Fruit fly (Drosophila melanogaster) Kc167 (cell line): ENCODE measurements around the gene CG34454.

Experiments used
- Myc ChIP-seq: fragments of >200 bp; optimal IDR thresholded peaks from 2 replicates; lab custom pipeline; 2017; ENCODE audit warnings: missing external identifiers
- Sin3A ChIP-seq: fragments of >200 bp; optimal IDR thresholded peaks from 2 replicates; lab custom pipeline; 2018; ENCODE audit warnings: missing external identifiers
- h ChIP-seq: fragments of >200 bp; optimal IDR thresholded peaks from 3 replicates; lab custom pipeline; 2018; ENCODE audit warnings: missing external identifiers
- insv ChIP-seq: fragments of >200 bp; optimal IDR thresholded peaks from 3 replicates; lab custom pipeline; 2018; ENCODE audit warnings: missing external identifiers
- psq ChIP-seq: fragments of >200 bp; optimal IDR thresholded peaks from 2 replicates; lab custom pipeline; 2017; ENCODE audit warnings: missing external identifiers
- ttk ChIP-seq: sonication (Bioruptor generic); optimal IDR thresholded peaks from 2 replicates; lab custom pipeline; 2017; ENCODE audit warnings: missing external identifiers

Gene CG34454

DNA sequence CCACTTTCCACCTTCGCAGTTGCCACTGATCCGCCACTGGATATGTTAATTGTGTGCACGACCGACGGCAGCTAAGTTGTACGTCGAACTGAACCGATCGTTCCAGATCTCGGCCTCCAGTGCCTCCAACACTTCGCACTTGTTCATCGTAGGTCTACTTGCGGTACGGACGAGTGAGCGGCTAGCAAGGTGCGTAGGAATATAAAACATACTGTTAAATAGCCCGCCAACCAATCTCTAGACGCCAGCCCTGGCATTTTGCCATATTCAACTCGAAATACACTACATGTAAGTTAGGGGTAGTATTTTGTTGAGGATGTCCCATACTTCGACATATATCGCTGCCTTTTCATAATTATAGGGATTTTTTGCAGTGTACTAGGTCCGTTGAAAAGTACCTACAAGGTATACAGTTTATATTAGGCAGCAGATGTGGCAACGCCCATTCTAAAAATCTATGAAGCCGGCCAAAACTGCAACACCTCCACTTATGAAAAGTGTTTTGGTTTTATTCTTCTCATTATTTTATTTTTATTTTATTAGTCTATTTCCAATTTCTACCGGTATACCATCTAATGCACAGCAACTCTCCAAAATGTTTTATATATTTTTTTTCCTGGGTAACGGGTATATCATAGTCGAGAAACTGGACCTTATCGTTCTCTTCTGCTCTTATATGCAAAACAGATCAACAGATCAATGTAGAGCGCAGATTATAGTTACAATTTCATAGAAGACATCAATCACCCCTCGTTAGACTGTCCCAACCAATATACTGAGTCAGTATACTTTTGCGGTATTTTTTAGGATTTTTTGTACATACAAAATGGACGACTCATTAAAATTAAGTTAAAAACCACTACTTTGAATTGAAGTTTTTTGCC is 8.9 kb downstream of the CG34454 start, which contains the start of the genes pyx and CG33229:
pyx (minus strand) TSS at position 51 of the 884 bp plus-strand sequence.
CG33229 (plus strand) TSS at position 834 of the 884 bp plus-strand sequence.
- no peak for TF ChIP-seq Myc
- no peak for TF ChIP-seq insv (lab: Kevin White, UChicago)
- no peak for TF ChIP-seq Sin3A
- no peak for TF ChIP-seq ttk (lab: Kevin White, UChicago)
- no peak for TF ChIP-seq psq (lab: Kevin White, UChicago)
- TF ChIP-seq h (lab: Kevin White, UChicago): no peak

DNA sequence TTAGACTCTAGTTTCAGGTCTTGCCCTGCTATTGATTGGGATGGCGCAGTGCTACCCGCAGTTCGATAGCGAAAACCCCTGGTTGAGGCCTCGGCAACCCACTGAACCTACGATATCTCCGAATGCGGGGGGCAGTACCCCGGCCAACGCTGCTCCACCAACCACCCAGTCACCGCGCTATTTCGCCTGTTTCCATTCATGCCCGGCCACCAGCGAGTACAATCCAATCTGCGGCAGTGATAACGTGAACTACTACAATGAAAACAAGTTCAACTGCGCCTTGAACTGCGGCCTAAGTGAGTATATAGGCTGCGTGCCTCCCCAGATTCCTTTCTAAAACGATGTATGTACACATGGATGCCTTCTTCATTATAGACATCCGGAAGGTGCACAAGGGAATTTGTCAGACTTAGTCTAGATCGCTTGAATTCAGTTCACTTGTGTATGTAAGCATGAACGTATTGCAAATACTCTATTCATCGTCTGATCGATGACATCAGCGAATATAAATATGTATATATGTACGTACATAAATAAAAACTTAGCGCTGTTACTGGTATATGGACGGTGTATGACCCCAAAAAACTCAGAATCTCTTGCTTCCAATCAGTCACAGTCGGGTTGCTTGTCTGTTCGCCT is 14.6 kb downstream of the CG34454 start, which contains the start of gene CG13877:
CG13877 (plus strand) TSS at position 589 of the 639 bp plus-strand sequence.
- TF ChIP-seq ttk (lab: Kevin White, UChicago) (no peak), insv (lab: Kevin White, UChicago) (no peak), Myc (no peak), Sin3A (no peak), h (lab: Kevin White, UChicago) (no peak), psq (lab: Kevin White, UChicago) (no peak)

DNA sequence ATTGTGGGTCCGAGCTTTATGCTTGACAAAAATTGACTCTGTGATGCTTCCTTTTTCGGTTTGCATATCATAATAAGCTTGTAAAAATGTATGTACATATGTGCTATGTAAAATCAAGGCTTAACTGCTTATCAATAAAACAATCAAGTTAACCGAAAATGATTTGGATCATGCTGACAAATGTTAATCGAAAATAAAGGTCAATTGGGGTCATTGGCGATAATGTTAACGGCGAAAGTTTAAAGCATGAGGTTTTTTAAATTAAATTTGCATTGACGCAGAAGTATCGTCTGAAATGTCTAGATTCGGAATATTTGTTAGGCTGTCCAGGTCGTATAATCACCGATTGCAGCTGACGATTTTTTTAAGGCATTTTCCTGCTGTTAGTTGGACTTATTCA is 15.8 kb downstream of the CG34454 start, which contains the start of gene Kaz1-ORFB:
Kaz1-ORFB (plus strand) TSS at position 301 of the 400 bp plus-strand sequence.
- TF ChIP-seq Sin3A: no peak
- TF ChIP-seq h (lab: Kevin White, UChicago): no peak
- TF ChIP-seq insv (lab: Kevin White, UChicago): no peak
- no peak for TF ChIP-seq ttk (lab: Kevin White, UChicago)
- no peak for TF ChIP-seq Myc
- no peak for TF ChIP-seq psq (lab: Kevin White, UChicago)

DNA sequence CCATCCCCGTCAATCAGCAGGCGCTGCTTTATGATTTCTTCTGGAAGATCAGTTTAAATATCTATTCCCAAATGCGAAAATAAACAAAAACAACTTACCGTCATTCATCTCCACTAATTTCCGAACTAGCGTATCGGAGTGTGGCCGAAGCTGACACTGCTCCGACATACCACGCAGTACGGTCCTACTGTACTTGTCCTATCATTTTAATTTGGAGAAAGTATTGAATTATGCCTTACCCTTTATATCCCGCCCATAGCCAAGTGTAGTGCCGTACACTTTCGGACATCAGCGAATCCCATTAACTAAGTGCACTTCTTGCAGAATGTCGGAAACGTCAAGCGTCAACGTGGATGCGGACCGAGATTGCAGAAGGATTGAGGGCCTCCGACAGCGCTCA is 19.6 kb downstream of the CG34454 start, which contains the start of the genes thoc7 and Dis3l2:
thoc7 (minus strand) TSS at position 168 of the 400 bp plus-strand sequence.
Dis3l2 (plus strand) TSS at position 190 of the 400 bp plus-strand sequence.
- TF ChIP-seq insv (lab: Kevin White, UChicago) (no peak), psq (lab: Kevin White, UChicago) (no peak), ttk (lab: Kevin White, UChicago) (no peak), Sin3A (no peak), Myc (no peak), h (lab: Kevin White, UChicago) (no peak)

DNA sequence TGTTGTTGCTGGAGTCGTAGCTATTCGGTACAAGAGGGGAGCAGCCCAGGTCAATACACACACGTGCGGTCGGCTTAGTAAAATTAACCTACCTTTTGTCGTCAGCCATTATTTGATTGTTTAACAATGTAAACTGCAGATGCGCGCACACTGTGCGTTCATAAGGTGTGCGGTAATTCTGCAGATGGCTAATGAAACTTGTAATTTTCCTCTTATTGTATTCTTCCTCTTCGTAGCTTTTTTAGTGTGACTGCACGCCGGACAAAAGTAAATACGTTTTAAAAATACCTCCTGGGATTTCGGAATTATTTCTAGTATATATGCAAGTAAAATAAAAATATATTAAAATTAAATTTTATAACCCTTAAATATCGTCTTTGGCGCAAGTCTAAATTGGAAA is 20.9 kb downstream of the CG34454 start, which contains the start of gene Prp4k:
Prp4k (minus strand) TSS at position 258 of the 400 bp plus-strand sequence.
- TF ChIP-seq insv (lab: Kevin White, UChicago) (no peak), psq (lab: Kevin White, UChicago) (no peak), h (lab: Kevin White, UChicago) (no peak), ttk (lab: Kevin White, UChicago) (no peak), Myc (no peak), Sin3A (no peak)

DNA sequence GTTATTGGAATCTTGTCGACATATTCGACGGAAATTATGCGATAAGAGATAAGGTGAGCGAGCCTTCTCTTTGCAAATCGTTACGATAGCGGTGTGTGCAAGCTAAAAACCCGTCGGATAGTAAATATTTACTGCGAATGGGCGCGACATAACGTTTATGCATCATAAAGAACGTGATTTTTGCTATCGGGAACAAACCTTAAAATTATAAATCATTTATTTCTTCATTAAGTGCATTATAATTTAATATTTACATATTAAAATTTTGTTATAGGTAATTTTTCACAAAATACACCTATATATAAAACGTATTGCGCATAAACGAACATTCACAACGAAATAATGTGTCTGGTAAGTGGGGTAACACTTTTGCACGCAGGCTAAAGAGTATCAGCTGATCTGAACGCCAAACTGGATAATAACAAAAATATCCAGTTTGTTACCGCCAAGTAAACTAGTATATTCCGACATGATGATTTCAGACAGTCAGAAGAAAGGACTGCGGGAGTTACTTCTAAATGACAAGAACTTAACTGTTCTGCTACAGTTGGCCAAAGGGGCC is 26.3 kb downstream of the CG34454 start, which contains the start of the genes Gk1 and CG13876:
Gk1 (minus strand) TSS at position 122 of the 562 bp plus-strand sequence.
CG13876 (plus strand) TSS at position 412 of the 562 bp plus-strand sequence.
- no peak for TF ChIP-seq h (lab: Kevin White, UChicago)
- no peak for TF ChIP-seq Sin3A
- TF ChIP-seq insv (lab: Kevin White, UChicago): no peak
- TF ChIP-seq Myc: no peak
- no peak for TF ChIP-seq psq (lab: Kevin White, UChicago)
- TF ChIP-seq ttk (lab: Kevin White, UChicago): no peak

DNA sequence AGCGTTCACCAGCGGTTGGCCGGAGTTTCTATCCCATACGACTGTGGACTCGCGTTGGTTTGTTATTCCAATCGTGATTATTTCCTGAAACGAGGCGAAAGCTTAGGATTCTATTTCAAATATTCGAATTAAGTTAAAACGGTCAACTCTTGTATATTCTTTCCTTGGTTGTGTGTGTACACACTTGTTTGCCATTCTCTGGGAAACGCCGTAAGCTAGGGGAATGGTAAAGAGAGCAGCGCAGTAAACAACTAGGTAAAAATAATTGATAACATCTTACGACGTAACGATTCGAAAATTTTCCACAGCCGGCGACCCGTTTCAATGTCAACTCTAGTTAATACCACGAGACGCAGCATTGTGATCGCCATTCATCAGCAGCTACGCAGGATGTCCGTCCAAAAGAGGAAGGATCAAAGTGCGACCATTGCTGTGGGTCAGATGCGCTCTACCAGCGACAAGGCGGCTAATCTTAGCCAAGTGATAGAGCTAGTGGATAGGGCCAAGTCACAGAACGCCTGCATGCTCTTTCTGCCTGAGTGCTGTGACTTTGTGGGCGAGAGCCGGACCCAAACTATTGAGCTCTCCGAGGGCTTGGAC is 28.5 kb downstream of the CG34454 start, which contains the start of gene NitFhit:
NitFhit (plus strand) TSS at position 195 of the 600 bp plus-strand sequence.
- TF ChIP-seq Sin3A (no peak), insv (lab: Kevin White, UChicago) (no peak), ttk (lab: Kevin White, UChicago) (no peak), psq (lab: Kevin White, UChicago) (no peak), h (lab: Kevin White, UChicago) (no peak), Myc (no peak)

DNA sequence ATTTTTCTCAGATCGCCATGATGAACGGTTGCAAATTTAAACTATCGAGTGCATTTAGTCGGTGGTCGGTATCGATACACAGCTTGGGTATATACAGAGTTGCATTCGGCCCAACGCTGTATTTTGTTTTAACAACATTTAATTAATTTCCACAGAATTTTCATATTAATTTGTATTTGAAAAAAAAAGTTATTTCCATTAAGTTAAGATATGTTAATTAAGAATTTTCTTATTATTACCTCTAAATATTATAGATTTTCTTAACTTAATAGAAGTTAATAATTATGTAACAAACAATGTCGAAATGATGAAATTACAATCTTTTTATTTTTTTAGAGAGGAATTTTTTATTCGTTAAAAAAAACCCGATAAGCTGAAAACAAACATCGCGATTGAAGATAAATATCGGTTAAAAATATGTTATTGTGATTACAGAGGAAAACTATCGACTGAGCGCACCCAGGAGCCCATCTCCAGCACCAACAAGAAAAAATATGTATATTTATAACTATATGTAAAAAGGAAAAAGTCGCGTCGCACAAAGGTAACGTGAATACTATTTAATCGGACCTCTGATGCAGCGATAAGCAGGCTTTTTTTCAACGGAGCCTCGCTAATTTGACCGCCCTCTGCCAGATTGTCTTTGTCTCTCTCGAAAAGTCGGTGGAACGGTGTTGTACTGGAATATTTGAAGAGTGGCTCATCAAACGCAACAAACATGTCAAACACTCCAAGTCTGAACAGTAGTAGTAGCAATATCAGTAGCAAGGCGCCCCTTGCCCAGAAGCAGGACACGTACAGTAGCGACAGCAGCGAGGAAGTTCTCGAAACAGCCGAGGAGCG is 32.2 kb downstream of the CG34454 start, which contains the start of the genes rno and mri:
rno (minus strand) TSS at position 9 of the 843 bp plus-strand sequence.
mri (plus strand) TSS at position 421 of the 843 bp plus-strand sequence.
- TF ChIP-seq Myc (no peak), insv (lab: Kevin White, UChicago) (no peak), ttk (lab: Kevin White, UChicago) (no peak), Sin3A (no peak), psq (lab: Kevin White, UChicago) (no peak), h (lab: Kevin White, UChicago) (no peak)

DNA sequence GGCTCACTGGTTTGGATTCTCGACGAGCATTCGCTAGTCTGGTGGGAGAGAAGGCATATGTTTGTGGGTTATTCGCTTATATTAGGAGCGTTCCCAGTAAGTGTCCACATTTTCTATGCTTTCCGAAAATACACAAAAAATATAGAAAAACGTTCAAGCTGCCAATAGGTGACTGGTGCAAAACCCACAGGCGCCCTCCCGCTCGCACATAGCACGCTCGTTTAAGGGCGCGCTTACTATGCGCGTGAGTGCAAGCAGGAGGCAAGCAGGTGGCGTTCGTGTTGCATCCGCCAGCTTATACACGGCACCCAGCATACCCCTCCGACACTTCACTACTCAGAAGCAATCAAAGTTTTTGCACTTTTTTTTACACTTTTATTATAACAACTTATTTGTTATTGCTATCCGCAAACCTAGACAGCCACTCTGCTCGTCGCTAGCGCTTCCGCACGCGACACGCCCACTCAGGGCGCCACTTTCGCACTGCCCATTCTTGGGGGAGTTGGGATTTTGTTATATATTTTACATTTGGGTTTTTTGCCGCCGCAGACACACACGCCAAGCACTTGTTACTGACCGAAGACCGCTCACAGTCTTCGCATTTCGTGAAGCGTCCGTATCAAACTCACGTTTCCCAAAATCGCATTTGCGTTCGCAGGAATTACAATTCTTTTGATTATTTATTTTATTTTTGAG is 33.0 kb downstream of the CG34454 start:
- no peak for TF ChIP-seq Myc
- TF ChIP-seq insv (lab: Kevin White, UChicago): no peak
- no peak for TF ChIP-seq h (lab: Kevin White, UChicago)
- no peak for TF ChIP-seq ttk (lab: Kevin White, UChicago)
- no peak for TF ChIP-seq Sin3A
- no peak for TF ChIP-seq psq (lab: Kevin White, UChicago)
